Fruit fly (Drosophila melanogaster) whole organism, wandering third instar larva: ENCODE results near the gene Arpc2.

Experiments used
- Abd-B ChIP-seq: fragments of >200 bp; optimal IDR thresholded peaks from 2 replicates; lab custom pipeline; 2017; ENCODE audit warnings: missing biosample characterization, missing genetic modification characterization
- CG32264 ChIP-seq: fragments of 200-800 bp; sonication (Bioruptor generic); optimal IDR thresholded peaks from 2 replicates; lab custom pipeline; 2016; ENCODE audit warnings: missing biosample characterization, missing genetic modification characterization
- CrebA ChIP-seq: fragments of 200-800 bp; sonication (Bioruptor generic); optimal IDR thresholded peaks from 2 replicates; lab custom pipeline; 2016; ENCODE audit warnings: missing biosample characterization, mild to moderate bottlenecking, missing genetic modification characterization, borderline replicate concordance
- Dfd ChIP-seq: fragments of >200 bp; optimal IDR thresholded peaks from 2 replicates; lab custom pipeline; 2017; ENCODE audit warnings: missing biosample characterization, missing genetic modification characterization
- Dif ChIP-seq: fragments of 200-275, 200-300 bp; sonication (Bioruptor generic); optimal IDR thresholded peaks from 2 replicates; lab custom pipeline; 2018; ENCODE audit warnings: missing biosample characterization, missing genetic modification characterization; ENCODE audit not compliant: partially characterized antibody
- GATAd ChIP-seq: sonication (Bioruptor generic); optimal IDR thresholded peaks from 2 replicates; lab custom pipeline; 2016; ENCODE audit warnings: missing biosample characterization, missing genetic modification characterization
- HLH106 ChIP-seq: fragments of 200-800 bp; optimal IDR thresholded peaks from 3 replicates; lab custom pipeline; 2019; ENCODE audit warnings: missing biosample characterization, mild to moderate bottlenecking, missing genetic modification characterization, moderate library complexity
- Hr78 ChIP-seq: fragments of >200 bp; optimal IDR thresholded peaks from 2 replicates; lab custom pipeline; 2017; ENCODE audit warnings: missing biosample characterization, missing genetic modification characterization
- Hr83 ChIP-seq: fragments of 200-300 bp; sonication (Bioruptor generic); optimal IDR thresholded peaks from 2 replicates; lab custom pipeline; 2016; ENCODE audit warnings: missing biosample characterization, mild to moderate bottlenecking, missing genetic modification characterization, moderate library complexity; ENCODE audit not compliant: poor library complexity, severe bottlenecking
- Jra ChIP-seq: sonication (Bioruptor generic); optimal IDR thresholded peaks from 2 replicates; lab custom pipeline; 2016; ENCODE audit warnings: missing biosample characterization, missing genetic modification characterization
- Mio ChIP-seq: sonication (Bioruptor generic); optimal IDR thresholded peaks from 2 replicates; lab custom pipeline; 2016; ENCODE audit warnings: missing biosample characterization, missing genetic modification characterization
- OdsH ChIP-seq: fragments of 200-800 bp; sonication (Bioruptor generic); optimal IDR thresholded peaks from 2 replicates; lab custom pipeline; 2016; ENCODE audit warnings: missing biosample characterization, mild to moderate bottlenecking, missing genetic modification characterization
- Rel ChIP-seq, 2 experiments: fragments of 200-800 bp; sonication (Bioruptor generic) in 1 of 2; optimal IDR thresholded peaks; 2 replicates in 1 of 2; 3 replicates in 1 of 2; lab custom pipeline; 2016 to 2019; ENCODE audit warnings: mild to moderate bottlenecking in 2 of 2, missing biosample characterization in 2 of 2, missing genetic modification characterization in 2 of 2, moderate library complexity in 1 of 2
- Sp1 ChIP-seq: fragments of 200-800 bp; sonication (Bioruptor generic); optimal IDR thresholded peaks from 3 replicates; lab custom pipeline; 2019; ENCODE audit warnings: missing biosample characterization, mild to moderate bottlenecking, missing genetic modification characterization, moderate library complexity
- Vsx2 ChIP-seq: fragments of 200-300, 225-300 bp; sonication (Bioruptor generic); optimal IDR thresholded peaks from 2 replicates; lab custom pipeline; 2018; ENCODE audit warnings: missing biosample characterization, missing genetic modification characterization; ENCODE audit not compliant: partially characterized antibody
- br ChIP-seq: fragments of 200-800 bp; sonication (Bioruptor generic); optimal IDR thresholded peaks from 2 replicates; lab custom pipeline; 2016; ENCODE audit warnings: missing biosample characterization, missing genetic modification characterization
- brk ChIP-seq: fragments of 200-800 bp; sonication (Bioruptor generic); optimal IDR thresholded peaks from 2 replicates; lab custom pipeline; 2016; ENCODE audit warnings: missing biosample characterization, mild to moderate bottlenecking, missing genetic modification characterization
- dl ChIP-seq, 2 experiments: fragments of 175-275, 200-275 bp in 1 of 2; fragments of 200-275 bp in 1 of 2; sonication (Bioruptor generic); optimal IDR thresholded peaks; lab custom pipeline; 2018; ENCODE audit warnings: mild to moderate bottlenecking in 2 of 2, missing biosample characterization in 2 of 2, missing genetic modification characterization in 2 of 2, moderate library complexity in 2 of 2; ENCODE audit not compliant: partially characterized antibody in 2 of 2, insufficient read depth in 1 of 2
- dmrt93B ChIP-seq: fragments of 200-800 bp; sonication (Bioruptor generic); optimal IDR thresholded peaks from 2 replicates; lab custom pipeline; 2018; ENCODE audit warnings: missing biosample characterization, mild to moderate bottlenecking, missing genetic modification characterization
- dsf ChIP-seq: sonication (Bioruptor generic); optimal IDR thresholded peaks from 2 replicates; lab custom pipeline; 2016; ENCODE audit warnings: missing biosample characterization, missing genetic modification characterization, borderline replicate concordance
- foxo ChIP-seq, 2 experiments: fragments of 200-800 bp; sonication (Bioruptor generic); optimal IDR thresholded peaks; 2 replicates in 1 of 2; 3 replicates in 1 of 2; lab custom pipeline; 2016 to 2017; ENCODE audit warnings: missing biosample characterization in 2 of 2, missing genetic modification characterization in 2 of 2
- h ChIP-seq: fragments of 200-800 bp; sonication (Bioruptor generic); optimal IDR thresholded peaks from 3 replicates; lab custom pipeline; 2016; ENCODE audit warnings: missing biosample characterization, mild to moderate bottlenecking, missing genetic modification characterization
- jim ChIP-seq: fragments of 175-275, 200-325 bp; sonication (Bioruptor generic); optimal IDR thresholded peaks from 2 replicates; lab custom pipeline; 2016; ENCODE audit warnings: missing biosample characterization, mild to moderate bottlenecking, missing genetic modification characterization
- pan ChIP-seq: fragments of >200 bp; optimal IDR thresholded peaks from 2 replicates; lab custom pipeline; 2017
- psq ChIP-seq: fragments of 200-800 bp; sonication (Bioruptor generic); optimal IDR thresholded peaks from 3 replicates; lab custom pipeline; 2017; ENCODE audit warnings: missing biosample characterization, mild to moderate bottlenecking, missing genetic modification characterization, moderate library complexity
- sage ChIP-seq: fragments of 200-800 bp; sonication (Bioruptor generic); optimal IDR thresholded peaks from 2 replicates; lab custom pipeline; 2016; ENCODE audit warnings: missing biosample characterization, mild to moderate bottlenecking, missing genetic modification characterization
- tai ChIP-seq: sonication (Bioruptor generic); optimal IDR thresholded peaks from 2 replicates; lab custom pipeline; 2016; ENCODE audit warnings: missing biosample characterization, missing genetic modification characterization
- usp ChIP-seq: fragments of >200 bp; optimal IDR thresholded peaks from 2 replicates; lab custom pipeline; 2017; ENCODE audit warnings: missing biosample characterization, missing genetic modification characterization
- woc ChIP-seq: sonication (Bioruptor generic); optimal IDR thresholded peaks from 2 replicates; lab custom pipeline; 2016; ENCODE audit warnings: missing biosample characterization, mild to moderate bottlenecking, missing genetic modification characterization

Arpc2 gene

dm6 chr2L:20429458-20429857, 12.6 kb downstream of the Arpc2 start:
- TF ChIP-seq CrebA (no peak), br (GFP tag; lab: Kevin White, UChicago) (no peak), Sp1 (GFP tag; lab: Kevin White, UChicago) (no peak), pan (lab: Kevin White, UChicago) (no peak), psq (no peak), Hr78 (GFP tag; lab: Kevin White, UChicago) (no peak), Rel (GFP tag; optimal IDR thresholded peaks at IDR 0.05; lab: Kevin White, UChicago) (no peak), Rel (tag; optimal IDR thresholded peaks at IDR 0.05; lab: Kevin White, UChicago) (no peak), HLH106 (tag; lab: Kevin White, UChicago) (no peak), Jra (no peak), Dif (GFP tag; lab: Kevin White, UChicago) (no peak), Dfd (GFP tag; lab: Kevin White, UChicago) (no peak)

- TF ChIP-seq HLH106 (tag; lab: Kevin White, UChicago) = no peak
- TF ChIP-seq dsf (GFP tag; lab: Kevin White, UChicago) = no peak
- TF ChIP-seq dl (GFP tag; optimal IDR thresholded peaks at IDR 0.05; lab: Kevin White, UChicago; ENCODE audit: insufficient read depth in 1 of 2, partially characterized antibody in 2 of 2) = no peak
- TF ChIP-seq tai (GFP tag; lab: Kevin White, UChicago) = no peak
- no peak for TF ChIP-seq h
- no peak for TF ChIP-seq brk (GFP tag; lab: Kevin White, UChicago)
- TF ChIP-seq OdsH (GFP tag; lab: Kevin White, UChicago) = no peak
- no peak for TF ChIP-seq GATAd (GFP tag; lab: Kevin White, UChicago)
Measured at dm6 chr2L:20431210-20431609, 14.4 kb downstream of the Arpc2 start.

- TF ChIP-seq usp (GFP tag; lab: Kevin White, UChicago) (no peak), Dfd (GFP tag; lab: Kevin White, UChicago) (peak; percentile 92), foxo (GFP tag; optimal IDR thresholded peaks at IDR 0.05; lab: Kevin White, UChicago) (no peak)
Measured at dm6 chr2L:20434779-20435178, 17.9 kb downstream of the Arpc2 start.

- no peak for TF ChIP-seq Hr83 (GFP tag; lab: Kevin White, UChicago)
- no peak for TF ChIP-seq OdsH (GFP tag; lab: Kevin White, UChicago)
- TF ChIP-seq woc (GFP tag; lab: Kevin White, UChicago) = peak; percentile 0
- no peak for TF ChIP-seq Dif (GFP tag; lab: Kevin White, UChicago)
Measured at dm6 chr2L:20435199-20435598, 18.3 kb downstream of the Arpc2 start.

- TF ChIP-seq h = no peak
- no peak for TF ChIP-seq CG32264 (GFP tag; lab: Kevin White, UChicago)
- no peak for TF ChIP-seq Hr83 (GFP tag; lab: Kevin White, UChicago)
- no peak for TF ChIP-seq Dif (GFP tag; lab: Kevin White, UChicago)
- TF ChIP-seq jim (GFP tag; lab: Kevin White, UChicago) = no peak
- TF ChIP-seq Mio (GFP tag; lab: Kevin White, UChicago) = no peak
- no peak for TF ChIP-seq foxo (GFP tag; optimal IDR thresholded peaks at IDR 0.05; lab: Kevin White, UChicago)
- TF ChIP-seq sage (GFP tag; lab: Kevin White, UChicago) = no peak
- no peak for TF ChIP-seq woc (GFP tag; lab: Kevin White, UChicago)
- no peak for TF ChIP-seq usp (GFP tag; lab: Kevin White, UChicago)
- no peak for TF ChIP-seq CrebA
- TF ChIP-seq dsf (GFP tag; lab: Kevin White, UChicago) = no peak
- TF ChIP-seq GATAd (GFP tag; lab: Kevin White, UChicago) = no peak
- no peak for TF ChIP-seq Rel (GFP tag; optimal IDR thresholded peaks at IDR 0.05; lab: Kevin White, UChicago)
- no peak for TF ChIP-seq Rel (tag; optimal IDR thresholded peaks at IDR 0.05; lab: Kevin White, UChicago)
- no peak for TF ChIP-seq Abd-B (GFP tag; lab: Kevin White, UChicago)
Measured at dm6 chr2L:20437873-20438272, 21.0 kb downstream of the Arpc2 start.

dm6 chr2L:20438474-20438873, 21.6 kb downstream of the Arpc2 start:
- TF ChIP-seq dmrt93B (GFP tag; lab: Kevin White, UChicago) (no peak), CG32264 (GFP tag; lab: Kevin White, UChicago) (no peak), Vsx2 (GFP tag; lab: Kevin White, UChicago) (no peak), Hr78 (GFP tag; lab: Kevin White, UChicago) (no peak), Dfd (GFP tag; lab: Kevin White, UChicago) (peak; percentile 80)
